Worm (Caenorhabditis elegans) whole organism, L1 larva: Measurements from ENCODE around the gene ZK856.18.

Experiments
- ama-1 ChIP-seq: fragments of 150-350 bp; optimal IDR thresholded peaks from 2 replicates; lab custom pipeline; 2014
- ceh-63 ChIP-seq: fragments of 200-800 bp; sonication (Bioruptor generic); optimal IDR thresholded peaks from 2 replicates; lab custom pipeline; 2018; ENCODE audit warnings: mild to moderate bottlenecking, missing genetic modification characterization, missing compliant biosample characterization
- ceh-8 ChIP-seq: fragments of 200-800 bp; sonication (Bioruptor generic); optimal IDR thresholded peaks from 2 replicates; lab custom pipeline; 2018; ENCODE audit warnings: mild to moderate bottlenecking, missing genetic modification characterization, moderate library complexity, missing compliant biosample characterization
- fkh-4 ChIP-seq: sonication (generic microtip); optimal IDR thresholded peaks from 2 replicates; lab custom pipeline; 2016; ENCODE audit warnings: missing compliant biosample characterization, missing genetic modification characterization, borderline replicate concordance
- lin-14 ChIP-seq: fragments of 200-800 bp; sonication (Bioruptor generic); optimal IDR thresholded peaks from 2 replicates; lab custom pipeline; 2018; ENCODE audit warnings: mild to moderate bottlenecking, missing genetic modification characterization, moderate library complexity, missing compliant biosample characterization
- lsy-2 ChIP-seq, 2 experiments: fragments of 150-350 bp; optimal IDR thresholded peaks; 2 replicates each; lab custom pipeline; 2014; ENCODE audit warnings: missing biosample characterization in 2 of 2, missing genetic modification characterization in 2 of 2
- mef-2 ChIP-seq: fragments of 150-350 bp; optimal IDR thresholded peaks from 2 replicates; lab custom pipeline; 2014; ENCODE audit warnings: missing biosample characterization, missing genetic modification characterization
- nhr-12 ChIP-seq: sonication (generic microtip); optimal IDR thresholded peaks from 2 replicates; lab custom pipeline; 2017; ENCODE audit warnings: missing biosample characterization, missing genetic modification characterization
- nhr-20 ChIP-seq: sonication (generic microtip); optimal IDR thresholded peaks from 2 replicates; lab custom pipeline; 2016; ENCODE audit warnings: mild to moderate bottlenecking, missing genetic modification characterization, missing compliant biosample characterization
- nhr-47 ChIP-seq: sonication (generic microtip); optimal IDR thresholded peaks from 2 replicates; lab custom pipeline; 2016; ENCODE audit warnings: mild to moderate bottlenecking, missing genetic modification characterization, moderate library complexity, missing compliant biosample characterization
- nhr-71 ChIP-seq: sonication (generic microtip); optimal IDR thresholded peaks from 2 replicates; lab custom pipeline; 2016; ENCODE audit warnings: mild to moderate bottlenecking, missing genetic modification characterization, moderate library complexity, missing compliant biosample characterization
- nhr-76 ChIP-seq: sonication (generic microtip); optimal IDR thresholded peaks from 2 replicates; lab custom pipeline; 2017; ENCODE audit warnings: missing biosample characterization, missing genetic modification characterization
- pqm-1 ChIP-seq: sonication (generic microtip); optimal IDR thresholded peaks from 3 replicates; lab custom pipeline; 2017; ENCODE audit warnings: missing biosample characterization, missing genetic modification characterization
- rnt-1 ChIP-seq: sonication (generic microtip); optimal IDR thresholded peaks from 2 replicates; lab custom pipeline; 2016; ENCODE audit warnings: mild to moderate bottlenecking, missing genetic modification characterization, moderate library complexity, missing compliant biosample characterization

ZK856.18 gene

DNA sequence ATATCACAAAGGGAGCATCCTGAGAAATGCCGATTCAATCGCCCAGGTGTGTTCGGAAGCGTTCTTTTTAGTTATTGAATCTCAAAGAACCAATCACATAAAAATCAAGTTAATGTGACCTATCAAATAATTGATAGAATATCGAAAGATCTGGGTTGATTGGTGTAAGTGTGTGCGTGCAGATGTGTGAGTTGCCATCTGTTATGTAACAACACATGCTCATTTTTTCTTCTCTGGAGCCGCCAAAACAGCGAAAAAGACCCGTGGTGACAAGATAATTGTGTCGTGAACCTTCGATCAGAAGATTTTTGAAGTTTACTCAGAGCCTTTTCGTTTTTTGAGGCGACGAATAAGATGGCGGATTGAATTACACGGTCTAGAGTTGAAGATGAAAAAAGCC is 39.0 kb downstream of the ZK856.18 start (continued):
- TF ChIP-seq lsy-2 (tag; optimal IDR thresholded peaks at IDR 0.05; lab: Kevin White, UChicago) (peak in 1 of 2 experiments; percentile 42), pqm-1 (tag; lab: Kevin White, UChicago) (no peak), nhr-20 (tag; lab: Kevin White, UChicago) (peak; percentile 14)

DNA sequence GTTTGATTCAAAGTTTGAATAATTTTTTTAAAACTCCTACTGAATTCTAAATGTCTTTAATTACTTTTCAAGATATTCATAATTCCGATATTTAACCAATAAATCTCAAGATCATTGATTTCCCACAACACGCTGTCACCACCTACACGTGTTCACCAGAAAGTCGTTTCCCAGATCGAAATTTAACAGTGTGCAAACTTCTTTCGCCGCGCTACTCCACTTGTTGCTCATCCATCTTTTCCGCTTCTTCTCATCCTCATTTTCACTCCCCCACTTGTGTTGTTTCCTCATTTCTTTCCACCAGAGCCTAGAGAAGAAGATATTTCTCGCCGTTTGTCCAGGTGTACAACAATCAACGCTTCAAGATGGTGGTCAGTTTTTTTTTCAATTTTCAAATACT is 40.2 kb downstream of the ZK856.18 start, which contains the start of gene C51E3.9:
TSS of gene C51E3.9 (plus strand) at position 301 of the 400 bp plus-strand sequence.
- TF ChIP-seq lin-14 (GFP tag; lab: Kevin White, UChicago) (peak; percentile 61), nhr-71 (peak; percentile 31), nhr-47 (tag; lab: Kevin White, UChicago) (no peak), ceh-63 (GFP tag; lab: Kevin White, UChicago) (no peak), mef-2 (no peak), nhr-76 (tag; lab: Kevin White, UChicago) (no peak), rnt-1 (tag; lab: Kevin White, UChicago) (peak; percentile 40), fkh-4 (no peak), ceh-8 (GFP tag; lab: Kevin White, UChicago) (no peak), ama-1 (lab: Kevin White, UChicago) (no peak), nhr-12 (no peak)
